Fruit fly (Drosophila melanogaster) whole organism: ENCODE data around the gene Ibf1.

ENCODE experiments used
- CG8478 ChIP-seq: fragments of >200 bp; optimal IDR thresholded peaks from 2 replicates; lab custom pipeline; 2018; ENCODE audit warnings: inconsistent platforms
- Dll ChIP-seq: fragments of >200 bp; optimal IDR thresholded peaks from 2 replicates; lab custom pipeline; 2017
- EcR ChIP-seq, 2 experiments: fragments of >200 bp; optimal IDR thresholded peaks; 2 replicates each; lab custom pipeline; 2017; ENCODE audit warnings: missing biosample characterization in 2 of 2, missing genetic modification characterization in 2 of 2, missing genetic modification reagents in 2 of 2
- pan ChIP-seq: fragments of >200 bp; optimal IDR thresholded peaks from 2 replicates; lab custom pipeline; 2017
- psq ChIP-seq: fragments of >200 bp; optimal IDR thresholded peaks from 2 replicates; lab custom pipeline; 2017
- usp ChIP-seq: fragments of >200 bp; optimal IDR thresholded peaks from 2 replicates; lab custom pipeline; 2017; ENCODE audit warnings: missing biosample characterization, missing genetic modification characterization, mixed read lengths

Ibf1 gene

DNA sequence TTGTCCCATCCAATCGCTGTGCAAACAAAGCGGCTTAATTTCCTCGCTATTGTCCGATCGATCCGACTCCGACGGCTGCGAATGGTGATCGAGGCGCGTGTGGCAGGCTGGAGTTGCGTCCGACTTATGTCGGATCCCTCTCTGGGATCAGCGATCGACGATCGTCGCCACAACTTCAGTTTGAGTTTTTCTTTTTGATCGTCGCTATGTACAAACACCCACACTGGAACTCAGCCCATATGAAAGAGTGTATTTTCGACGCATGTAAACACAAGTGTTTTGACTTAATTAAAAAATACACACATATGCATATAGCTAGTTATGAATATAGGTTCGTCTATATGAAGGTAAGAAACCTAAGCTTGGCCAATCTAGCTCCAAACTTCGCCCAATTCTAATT lies 5.3 kb downstream of the Ibf1 start, which contains the start of gene sage:
Gene sage, minus strand, starts transcription at position 101 of the 400 bp plus-strand sequence.
- TF ChIP-seq pan (lab: Kevin White, UChicago) (no peak), CG8478 (lab: Kevin White, UChicago) (no peak), Dll (lab: Kevin White, UChicago) (no peak), usp (GFP tag; lab: Kevin White, UChicago) (no peak), psq (lab: Kevin White, UChicago) (no peak), EcR (GFP tag; optimal IDR thresholded peaks at IDR 0.05; lab: Kevin White, UChicago) (no peak)

DNA sequence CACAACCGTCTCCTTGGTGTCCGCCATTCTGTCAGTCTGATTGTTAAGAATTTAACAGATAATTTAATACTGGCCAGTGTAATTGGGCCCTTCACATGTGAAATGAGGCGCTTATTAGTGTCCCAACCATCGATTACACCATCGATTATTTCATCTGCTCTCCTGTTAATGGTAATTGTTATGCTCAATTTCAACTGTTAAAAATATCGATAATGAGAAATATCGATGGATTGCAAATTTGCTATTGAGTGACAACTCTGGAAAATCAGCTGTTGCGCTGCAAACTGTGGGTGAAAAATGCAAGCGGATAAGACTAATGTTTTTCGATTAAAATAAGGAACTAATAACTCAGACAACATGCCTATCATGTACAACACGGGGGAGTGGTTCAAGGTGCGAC lies 8.0 kb downstream of the Ibf1 start, which contains the start of the genes TrpRS and Vps16A:
Gene TrpRS, minus strand, starts transcription at position 140 of the 400 bp plus-strand sequence.
Gene Vps16A, plus strand, starts transcription at position 255 of the 400 bp plus-strand sequence.
- no peak for TF ChIP-seq EcR (GFP tag; optimal IDR thresholded peaks at IDR 0.05; lab: Kevin White, UChicago)
- no peak for TF ChIP-seq usp (GFP tag; lab: Kevin White, UChicago)
- TF ChIP-seq psq (lab: Kevin White, UChicago): no peak
- no peak for TF ChIP-seq Dll (lab: Kevin White, UChicago)
- no peak for TF ChIP-seq CG8478 (lab: Kevin White, UChicago)

DNA sequence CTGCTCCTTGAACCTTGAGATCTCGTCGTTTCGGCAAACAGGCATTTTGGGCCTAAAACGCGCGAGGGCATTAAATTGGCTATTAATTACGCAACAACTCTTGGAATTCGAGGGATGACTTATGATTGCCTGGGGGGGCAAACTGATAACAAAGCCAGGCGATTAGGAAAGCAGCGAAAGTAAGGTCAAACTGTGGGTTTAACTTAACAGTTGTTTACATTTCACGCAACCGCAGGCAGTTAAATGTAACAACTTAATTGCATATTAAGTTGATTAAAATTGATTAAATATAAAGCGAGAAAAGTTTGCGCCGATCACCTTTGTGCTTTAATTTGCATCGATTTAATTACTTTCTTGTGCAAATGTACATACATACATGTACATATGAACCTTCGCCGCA lies 28.9 kb downstream of the Ibf1 start:
- TF ChIP-seq Dll (lab: Kevin White, UChicago) (no peak), pan (lab: Kevin White, UChicago) (no peak), EcR (GFP tag; optimal IDR thresholded peaks at IDR 0.05; lab: Kevin White, UChicago) (no peak)

DNA sequence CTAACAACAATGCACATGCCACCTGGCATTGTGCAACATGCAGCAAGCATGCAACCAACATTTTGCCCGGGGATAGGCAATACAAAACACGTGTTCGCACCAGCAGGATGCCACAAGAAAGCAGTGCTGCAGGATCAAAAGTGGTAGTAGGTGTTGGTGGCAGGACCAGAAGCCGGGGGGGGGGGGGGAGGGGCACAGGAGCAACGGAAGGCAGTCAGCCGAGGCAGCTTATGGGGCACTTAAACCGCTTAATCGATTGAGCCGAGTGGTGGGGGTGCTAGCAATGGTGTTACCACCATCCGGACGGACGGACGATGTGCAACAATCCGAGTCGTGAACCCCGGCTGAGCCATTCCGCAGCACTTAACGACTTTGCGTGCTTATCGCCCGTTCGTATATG lies 38.4 kb downstream of the Ibf1 start:
- TF ChIP-seq pan (lab: Kevin White, UChicago): no peak
- TF ChIP-seq CG8478 (lab: Kevin White, UChicago): no peak
- TF ChIP-seq usp (GFP tag; lab: Kevin White, UChicago): no peak
- TF ChIP-seq psq (lab: Kevin White, UChicago): no peak
- TF ChIP-seq Dll (lab: Kevin White, UChicago): no peak
- TF ChIP-seq EcR (GFP tag; optimal IDR thresholded peaks at IDR 0.05; lab: Kevin White, UChicago): no peak
